Worm (Caenorhabditis elegans) whole organism, early embryonic: ENCODE data around the gene col-171.

ENCODE experiments used
- B0310.2 ChIP-seq: sonication (generic microtip); optimal IDR thresholded peaks from 2 replicates; lab custom pipeline; 2016; ENCODE audit warnings: mild to moderate bottlenecking, missing genetic modification characterization, missing compliant biosample characterization
- F13C5.2 ChIP-seq: sonication (generic microtip); optimal IDR thresholded peaks from 2 replicates; lab custom pipeline; 2017; ENCODE audit warnings: mild to moderate bottlenecking, missing genetic modification characterization, inconsistent platforms, missing compliant biosample characterization
- aly-1 ChIP-seq: sonication (generic microtip); optimal IDR thresholded peaks from 2 replicates; lab custom pipeline; 2016; ENCODE audit warnings: missing genetic modification characterization, missing compliant biosample characterization
- ama-1 ChIP-seq: fragments of 150-350 bp; optimal IDR thresholded peaks from 2 replicates; lab custom pipeline; 2014
- ceh-13 ChIP-seq: fragments of 200-800 bp; sonication (Bioruptor generic); optimal IDR thresholded peaks from 2 replicates; lab custom pipeline; 2018; ENCODE audit warnings: mild to moderate bottlenecking, missing genetic modification characterization, missing compliant biosample characterization
- ceh-36 ChIP-seq: sonication (generic microtip); optimal IDR thresholded peaks from 2 replicates; lab custom pipeline; 2016; ENCODE audit warnings: missing genetic modification characterization, inconsistent platforms, missing compliant biosample characterization
- ets-7 ChIP-seq: sonication (generic microtip); optimal IDR thresholded peaks from 2 replicates; lab custom pipeline; 2016; ENCODE audit warnings: missing genotype, missing genetic modification characterization, missing compliant biosample characterization
- flt-1 ChIP-seq: fragments of 200-800 bp; sonication (Bioruptor generic); IDR thresholded peaks from 2 replicates; pipeline ENCODE4 v1.3.6; 2022; ENCODE audit warnings: missing genetic modification characterization, missing compliant biosample characterization
- hmbx-1 ChIP-seq: sonication (generic microtip); optimal IDR thresholded peaks from 2 replicates; lab custom pipeline; 2016; ENCODE audit warnings: mild to moderate bottlenecking, missing genetic modification characterization, missing compliant biosample characterization
- hmg-4 ChIP-seq: fragments of 200-800 bp; sonication (Bioruptor generic); optimal IDR thresholded peaks from 2 replicates; lab custom pipeline; 2018; ENCODE audit warnings: mild to moderate bottlenecking, missing genetic modification characterization, missing compliant biosample characterization
- hnd-1 ChIP-seq: sonication (generic microtip); optimal IDR thresholded peaks from 2 replicates; lab custom pipeline; 2016; ENCODE audit warnings: missing genetic modification characterization, missing compliant biosample characterization
- pes-1 ChIP-seq: fragments of 200-800 bp; sonication (Bioruptor generic); IDR thresholded peaks from 2 replicates; pipeline ENCODE4 v1.3.6; 2022; ENCODE audit warnings: missing genetic modification reagents, missing genetic modification characterization, missing compliant biosample characterization
- scrt-1 ChIP-seq: fragments of 200-800 bp; sonication (Bioruptor generic); IDR thresholded peaks from 2 replicates; pipeline ENCODE4 v1.3.6; 2022; ENCODE audit warnings: missing genetic modification characterization, missing compliant biosample characterization
- sea-1 ChIP-seq: fragments of 200-800 bp; sonication (Bioruptor generic); conservative IDR thresholded peaks from 2 replicates; pipeline ENCODE4 v1.3.6; 2022; ENCODE audit warnings: missing genetic modification characterization, missing compliant biosample characterization
- tbx-11 ChIP-seq: fragments of 200-800 bp; sonication (Bioruptor generic); IDR thresholded peaks from 2 replicates; pipeline ENCODE4 v1.3.6; 2022; ENCODE audit warnings: missing genetic modification characterization, missing compliant biosample characterization
- tbx-37 ChIP-seq: fragments of 200-800 bp; sonication (Bioruptor generic); conservative IDR thresholded peaks from 2 replicates; pipeline ENCODE4 v1.3.6; 2022; ENCODE audit warnings: missing genetic modification reagents, missing genetic modification characterization, missing compliant biosample characterization
- tra-4 ChIP-seq: sonication (generic microtip); optimal IDR thresholded peaks from 2 replicates; lab custom pipeline; 2017; ENCODE audit warnings: missing genetic modification characterization, missing compliant biosample characterization

The col-171 gene

ce11 chrX:6341513-6341912, 7.4 kb downstream of the col-171 start, which contains the start of gene C03B1.7:
C03B1.7 (plus strand) TSS chrX:6341813.
- TF ChIP-seq pes-1: no peak
- no peak for TF ChIP-seq ceh-36
- no peak for TF ChIP-seq aly-1 (tag; lab: Kevin White, UChicago)
- no peak for TF ChIP-seq tbx-11 (GFP tag; lab: Robert Waterston, UW)
- TF ChIP-seq tbx-37: no peak

- TF ChIP-seq tbx-11 (GFP tag; lab: Robert Waterston, UW) (no peak), pes-1 (no peak), aly-1 (tag; lab: Kevin White, UChicago) (no peak), tbx-37 (no peak), ets-7 (no peak), ceh-13 (GFP tag; lab: Kevin White, UChicago) (no peak), hmg-4 (GFP tag; lab: Kevin White, UChicago) (no peak), scrt-1 (no peak), B0310.2 (tag; lab: Kevin White, UChicago) (no peak), hmbx-1 (tag; lab: Kevin White, UChicago) (no peak), hnd-1 (tag; lab: Kevin White, UChicago) (no peak), ceh-36 (no peak), ama-1 (lab: Kevin White, UChicago) (no peak), tra-4 (tag; lab: Kevin White, UChicago) (no peak), flt-1 (GFP tag; lab: Robert Waterston, UW) (no peak), sea-1 (no peak), F13C5.2 (no peak)
Measured at ce11 chrX:6345785-6346184, 11.7 kb downstream of the col-171 start.

ce11 chrX:6347013-6347412, 12.9 kb downstream of the col-171 start, which contains the start of gene C03B1.9:
C03B1.9 (minus strand) TSS chrX:6347113.
- TF ChIP-seq tbx-11 (GFP tag; lab: Robert Waterston, UW): no peak
- TF ChIP-seq flt-1 (GFP tag; lab: Robert Waterston, UW): no peak
- TF ChIP-seq hnd-1 (tag; lab: Kevin White, UChicago): no peak
- no peak for TF ChIP-seq F13C5.2
- no peak for TF ChIP-seq sea-1
- TF ChIP-seq ceh-13 (GFP tag; lab: Kevin White, UChicago): no peak
- TF ChIP-seq tbx-37: no peak
- no peak for TF ChIP-seq tra-4 (tag; lab: Kevin White, UChicago)
- TF ChIP-seq ceh-36: no peak
- no peak for TF ChIP-seq ets-7
- no peak for TF ChIP-seq scrt-1
- no peak for TF ChIP-seq ama-1 (lab: Kevin White, UChicago)
- no peak for TF ChIP-seq hmg-4 (GFP tag; lab: Kevin White, UChicago)
- no peak for TF ChIP-seq pes-1
- TF ChIP-seq aly-1 (tag; lab: Kevin White, UChicago): no peak
- no peak for TF ChIP-seq hmbx-1 (tag; lab: Kevin White, UChicago)
- no peak for TF ChIP-seq B0310.2 (tag; lab: Kevin White, UChicago)

- TF ChIP-seq hnd-1 (tag; lab: Kevin White, UChicago) (no peak), tbx-37 (no peak), pes-1 (no peak), scrt-1 (no peak), sea-1 (no peak), ama-1 (lab: Kevin White, UChicago) (no peak), ets-7 (no peak), aly-1 (tag; lab: Kevin White, UChicago) (no peak), hmg-4 (GFP tag; lab: Kevin White, UChicago) (no peak), F13C5.2 (no peak), ceh-36 (no peak), hmbx-1 (tag; lab: Kevin White, UChicago) (no peak), B0310.2 (tag; lab: Kevin White, UChicago) (no peak), tra-4 (tag; lab: Kevin White, UChicago) (no peak), ceh-13 (GFP tag; lab: Kevin White, UChicago) (no peak), flt-1 (GFP tag; lab: Robert Waterston, UW) (no peak), tbx-11 (GFP tag; lab: Robert Waterston, UW) (no peak)
Measured at ce11 chrX:6350016-6350415, 15.9 kb downstream of the col-171 start, which contains the start of gene C03B1.6. C03B1.6 (plus strand) TSS chrX:6350316.

- no peak for TF ChIP-seq tra-4 (tag; lab: Kevin White, UChicago)
- no peak for TF ChIP-seq flt-1 (GFP tag; lab: Robert Waterston, UW)
- TF ChIP-seq hmg-4 (GFP tag; lab: Kevin White, UChicago): no peak
- TF ChIP-seq B0310.2 (tag; lab: Kevin White, UChicago): no peak
- no peak for TF ChIP-seq ceh-36
- no peak for TF ChIP-seq aly-1 (tag; lab: Kevin White, UChicago)
- TF ChIP-seq ama-1 (lab: Kevin White, UChicago): no peak
- TF ChIP-seq sea-1: no peak
- TF ChIP-seq pes-1: no peak
- TF ChIP-seq F13C5.2: no peak
- no peak for TF ChIP-seq tbx-37
- TF ChIP-seq hnd-1 (tag; lab: Kevin White, UChicago): no peak
Measured at ce11 chrX:6353763-6354162, 19.7 kb downstream of the col-171 start.

ce11 chrX:6355030-6355635, 21.0 kb downstream of the col-171 start, which contains the start of gene C03B1.5:
C03B1.5 (plus strand) TSS chrX:6355585.
- TF ChIP-seq scrt-1: no peak
- no peak for TF ChIP-seq hmbx-1 (tag; lab: Kevin White, UChicago)

- TF ChIP-seq tbx-11 (GFP tag; lab: Robert Waterston, UW): no peak
- TF ChIP-seq tbx-37: no peak
Measured at ce11 chrX:6357772-6358171, 23.7 kb downstream of the col-171 start, which contains the start of gene C03B1.10. C03B1.10 (minus strand) TSS chrX:6357872.

- TF ChIP-seq ets-7: no peak
- TF ChIP-seq B0310.2 (tag; lab: Kevin White, UChicago): no peak
- no peak for TF ChIP-seq flt-1 (GFP tag; lab: Robert Waterston, UW)
- TF ChIP-seq hnd-1 (tag; lab: Kevin White, UChicago): no peak
- no peak for TF ChIP-seq sea-1
- no peak for TF ChIP-seq hmbx-1 (tag; lab: Kevin White, UChicago)
- no peak for TF ChIP-seq tbx-37
- TF ChIP-seq ama-1 (lab: Kevin White, UChicago): no peak
- no peak for TF ChIP-seq aly-1 (tag; lab: Kevin White, UChicago)
- TF ChIP-seq F13C5.2: no peak
- TF ChIP-seq pes-1: no peak
- TF ChIP-seq tra-4 (tag; lab: Kevin White, UChicago): no peak
- TF ChIP-seq tbx-11 (GFP tag; lab: Robert Waterston, UW): no peak
- no peak for TF ChIP-seq ceh-36
- TF ChIP-seq ceh-13 (GFP tag; lab: Kevin White, UChicago): no peak
- TF ChIP-seq hmg-4 (GFP tag; lab: Kevin White, UChicago): no peak
- TF ChIP-seq scrt-1: no peak
Measured at ce11 chrX:6360077-6360476, 26.0 kb downstream of the col-171 start.
